Worm (Caenorhabditis elegans) whole organism, L4 larva: ENCODE data around the gene C16C8.4.
"Not testable (repeated sequence)": the region's sequence is repeated elsewhere in the genome, so short reads cannot be mapped to it uniquely, and the experiment has no call there.

Source experiments
- F10B5.3 ChIP-seq: sonication (generic microtip); optimal IDR thresholded peaks from 2 replicates; lab custom pipeline; 2016; ENCODE audit warnings: mild to moderate bottlenecking, missing genetic modification characterization, missing compliant biosample characterization
- F37D6.2 ChIP-seq: sonication (generic microtip); optimal IDR thresholded peaks from 2 replicates; lab custom pipeline; 2016; ENCODE audit warnings: mild to moderate bottlenecking, missing genetic modification characterization, missing compliant biosample characterization
- T26A8.4 ChIP-seq: fragments of 200-800 bp; sonication (Bioruptor generic); IDR thresholded peaks from 2 replicates; pipeline ENCODE4 v1.3.6; 2022; ENCODE audit warnings: missing genetic modification characterization, missing compliant biosample characterization
- Y105C5A.15 ChIP-seq: fragments of 200-800 bp; sonication (Bioruptor generic); IDR thresholded peaks from 2 replicates; pipeline ENCODE4 v1.3.6; 2022; ENCODE audit warnings: missing genetic modification characterization, missing compliant biosample characterization
- Y5F2A.4 ChIP-seq: fragments of 200-800 bp; sonication (Bioruptor generic); optimal IDR thresholded peaks from 2 replicates; lab custom pipeline; 2018; ENCODE audit warnings: mild to moderate bottlenecking, missing genetic modification characterization, missing compliant biosample characterization
- ceh-20 ChIP-seq: fragments of 200-800 bp; sonication (Bioruptor generic); IDR thresholded peaks from 2 replicates; pipeline ENCODE4 v1.3.6; 2022; ENCODE audit warnings: missing genetic modification reagents, missing genetic modification characterization, missing compliant biosample characterization
- ceh-82 ChIP-seq: sonication (generic microtip); optimal IDR thresholded peaks from 2 replicates; lab custom pipeline; 2017; ENCODE audit warnings: missing biosample characterization, missing genetic modification characterization
- daf-12 ChIP-seq: fragments of 150-350 bp; optimal IDR thresholded peaks from 2 replicates; lab custom pipeline; 2014; ENCODE audit warnings: missing biosample characterization, missing genetic modification reagents, missing genetic modification characterization
- daf-19 ChIP-seq: fragments of 200-800 bp; sonication (Bioruptor generic); conservative IDR thresholded peaks from 2 replicates; pipeline ENCODE4 v1.3.6; 2022; ENCODE audit warnings: missing genetic modification characterization, missing compliant biosample characterization
- daf-8 ChIP-seq: fragments of 200-800 bp; sonication (Bioruptor generic); IDR thresholded peaks from 2 replicates; pipeline ENCODE4 v1.3.6; 2022; ENCODE audit warnings: missing genetic modification characterization, missing compliant biosample characterization
- dmd-6 ChIP-seq: fragments of 200-800 bp; sonication (Bioruptor generic); IDR thresholded peaks from 2 replicates; pipeline ENCODE4 v1.3.6; 2022; ENCODE audit warnings: missing genetic modification reagents, missing genetic modification characterization, missing compliant biosample characterization
- dmd-8 ChIP-seq: fragments of 200-800 bp; sonication (Bioruptor generic); IDR thresholded peaks from 2 replicates; pipeline ENCODE4 v1.3.6; 2022; ENCODE audit warnings: missing genetic modification characterization, missing compliant biosample characterization
- dmd-9 ChIP-seq: fragments of 200-800 bp; sonication (Bioruptor generic); IDR thresholded peaks from 2 replicates; pipeline ENCODE4 v1.3.6; 2022; ENCODE audit warnings: missing genetic modification reagents, missing genetic modification characterization, missing compliant biosample characterization
- egl-43 ChIP-seq: fragments of 200-800 bp; sonication (Bioruptor generic); IDR thresholded peaks from 2 replicates; pipeline ENCODE4 v1.3.6; 2022; ENCODE audit warnings: missing genetic modification reagents, missing genetic modification characterization, missing compliant biosample characterization
- fkh-10 ChIP-seq: fragments of 150-350 bp; optimal IDR thresholded peaks from 2 replicates; lab custom pipeline; 2014; ENCODE audit warnings: missing biosample characterization, missing genetic modification reagents, missing genetic modification characterization
- gei-8 ChIP-seq: fragments of 200-800 bp; sonication (Bioruptor generic); optimal IDR thresholded peaks from 2 replicates; lab custom pipeline; 2018; ENCODE audit warnings: mild to moderate bottlenecking, missing genetic modification characterization, missing compliant biosample characterization
- hif-1 ChIP-seq, 2 experiments: sonication (generic microtip); optimal IDR thresholded peaks; 2 replicates each; lab custom pipeline; 2016 to 2017; ENCODE audit warnings: missing compliant biosample characterization in 2 of 2, missing genetic modification characterization in 2 of 2, missing genetic modification reagents in 2 of 2, missing genotype in 2 of 2, mild to moderate bottlenecking in 1 of 2
- hlh-11 ChIP-seq: fragments of 200-800 bp; sonication (Bioruptor generic); optimal IDR thresholded peaks from 2 replicates; lab custom pipeline; 2018; ENCODE audit warnings: mild to moderate bottlenecking, missing genetic modification characterization, missing compliant biosample characterization
- jun-1 ChIP-seq: fragments of 150-350 bp; optimal IDR thresholded peaks from 2 replicates; lab custom pipeline; 2014; ENCODE audit warnings: missing biosample characterization, missing genetic modification reagents, missing genetic modification characterization
- lim-7 ChIP-seq: fragments of 200-800 bp; sonication (Bioruptor generic); IDR thresholded peaks from 2 replicates; pipeline ENCODE4 v1.3.6; 2022; ENCODE audit warnings: missing genetic modification characterization, missing compliant biosample characterization
- lin-29 ChIP-seq: fragments of 200-800 bp; sonication (Bioruptor generic); IDR thresholded peaks from 2 replicates; pipeline ENCODE4 v1.3.6; 2022; ENCODE audit warnings: missing genetic modification reagents, missing genetic modification characterization, missing compliant biosample characterization
- lin-39 ChIP-seq: fragments of 150-350 bp; optimal IDR thresholded peaks from 2 replicates; lab custom pipeline; 2014; ENCODE audit warnings: missing biosample characterization, missing genetic modification reagents, missing genetic modification characterization
- madf-5 ChIP-seq, 2 experiments: fragments of 200-800 bp; sonication (Bioruptor generic); IDR thresholded peaks; 2 replicates each; pipeline ENCODE4 v1.3.6; 2022; ENCODE audit warnings: missing compliant biosample characterization in 2 of 2, missing genetic modification characterization in 2 of 2
- mep-1 ChIP-seq: fragments of 150-350 bp; sonication (generic microtip); optimal IDR thresholded peaks from 3 replicates; lab custom pipeline; 2014; ENCODE audit warnings: missing biosample characterization, missing genetic modification characterization
- mxl-2 ChIP-seq: fragments of 200-800 bp; sonication (Bioruptor generic); conservative IDR thresholded peaks from 2 replicates; pipeline ENCODE4 v1.3.6; 2022; ENCODE audit warnings: missing genetic modification reagents, missing genetic modification characterization, missing compliant biosample characterization
- mxl-3 ChIP-seq: fragments of 200-800 bp; sonication (Bioruptor generic); optimal IDR thresholded peaks from 2 replicates; lab custom pipeline; 2018; ENCODE audit warnings: mild to moderate bottlenecking, missing genetic modification characterization, missing compliant biosample characterization
- nhr-102 ChIP-seq: sonication (generic microtip); optimal IDR thresholded peaks from 2 replicates; lab custom pipeline; 2016; ENCODE audit warnings: mild to moderate bottlenecking, missing genetic modification characterization, moderate library complexity, missing compliant biosample characterization
- nhr-111 ChIP-seq: fragments of 200-800 bp; sonication (Bioruptor generic); optimal IDR thresholded peaks from 2 replicates; lab custom pipeline; 2018; ENCODE audit warnings: mild to moderate bottlenecking, missing genetic modification characterization, missing compliant biosample characterization
- nhr-25 ChIP-seq: sonication (generic microtip); optimal IDR thresholded peaks from 2 replicates; lab custom pipeline; 2017; ENCODE audit warnings: missing genetic modification characterization, mild to moderate bottlenecking, missing compliant biosample characterization, antibody characterized with exemption, moderate library complexity, borderline replicate concordance; ENCODE audit not compliant: insufficient read depth
- nhr-6 ChIP-seq: fragments of 150-350 bp; optimal IDR thresholded peaks from 2 replicates; lab custom pipeline; 2014; ENCODE audit warnings: missing biosample characterization, missing genetic modification characterization
- nhr-76 ChIP-seq: fragments of 150-350 bp; optimal IDR thresholded peaks from 2 replicates; lab custom pipeline; 2014; ENCODE audit warnings: missing biosample characterization, missing genetic modification characterization
- pqm-1 ChIP-seq: sonication (generic microtip); optimal IDR thresholded peaks from 2 replicates; lab custom pipeline; 2017; ENCODE audit warnings: missing biosample characterization, missing genetic modification characterization
- saeg-2 ChIP-seq: fragments of 200-800 bp; sonication (Bioruptor generic); IDR thresholded peaks from 2 replicates; pipeline ENCODE4 v1.3.6; 2022; ENCODE audit warnings: missing genetic modification reagents, missing genetic modification characterization, missing compliant biosample characterization
- sdz-12 ChIP-seq: fragments of 200-800 bp; sonication (Bioruptor generic); optimal IDR thresholded peaks from 2 replicates; lab custom pipeline; 2018; ENCODE audit warnings: mild to moderate bottlenecking, missing genetic modification characterization, missing compliant biosample characterization
- skn-1 ChIP-seq: fragments of 150-350 bp; optimal IDR thresholded peaks from 2 replicates; lab custom pipeline; 2014; ENCODE audit warnings: missing biosample characterization, missing genetic modification characterization
- snpc-1.2 ChIP-seq: fragments of 200-800 bp; sonication (Bioruptor generic); IDR thresholded peaks from 2 replicates; pipeline ENCODE4 v1.3.6; 2022; ENCODE audit warnings: missing genetic modification reagents, missing genetic modification characterization, missing compliant biosample characterization
- spr-1 ChIP-seq: sonication (generic microtip); optimal IDR thresholded peaks from 2 replicates; lab custom pipeline; 2016; ENCODE audit warnings: mild to moderate bottlenecking, missing genetic modification characterization, missing compliant biosample characterization
- tag-97 ChIP-seq: fragments of 200-800 bp; sonication (Bioruptor generic); IDR thresholded peaks from 2 replicates; pipeline ENCODE4 v1.3.6; 2022; ENCODE audit warnings: missing genetic modification characterization, missing compliant biosample characterization
- unc-62 ChIP-seq, 3 experiments: fragments of 150-350 bp in 1 of 3; sonication (generic microtip); optimal IDR thresholded peaks in 2 of 3; peaks in 1 of 3; 1 replicate in 1 of 3; 2 replicates in 2 of 3; lab custom pipeline; 2014 to 2017; ENCODE audit warnings: missing biosample characterization in 3 of 3, missing genetic modification characterization in 3 of 3, missing genetic modification reagents in 3 of 3, missing genotype in 1 of 3
- vab-7 ChIP-seq: fragments of 200-800 bp; sonication (Bioruptor generic); IDR thresholded peaks from 2 replicates; pipeline ENCODE4 v1.3.6; 2022; ENCODE audit warnings: missing genetic modification reagents, missing genetic modification characterization, missing compliant biosample characterization
- zip-11 ChIP-seq: fragments of 200-800 bp; sonication (Bioruptor generic); IDR thresholded peaks from 2 replicates; pipeline ENCODE4 v1.3.6; 2022; ENCODE audit warnings: missing genetic modification characterization, missing compliant biosample characterization
- zip-2 ChIP-seq: fragments of 150-350 bp; optimal IDR thresholded peaks from 2 replicates; lab custom pipeline; 2014; ENCODE audit warnings: missing biosample characterization, missing genetic modification characterization
- ztf-11 ChIP-seq: fragments of 150-350 bp; optimal IDR thresholded peaks from 2 replicates; lab custom pipeline; 2014; ENCODE audit warnings: missing biosample characterization, missing genetic modification characterization

The C16C8.4 gene

ce11 chrII:3449514-3449913 lies 5.3 kb upstream of the C16C8.4 start, which contains the start of gene C16C8.14:
Gene C16C8.14 (plus strand): TSS chrII:3449814.
- TF ChIP-seq dmd-8 (GFP tag; lab: Robert Waterston, UW); spr-1; lin-29 (GFP tag; lab: Robert Waterston, UW): not testable (repeated sequence)

ce11 chrII:3448776-3449280 lies 4.6 kb upstream of the C16C8.4 start, which contains the start of gene C16C8.25:
Gene C16C8.25 (plus strand): TSS chrII:3449230.
- no peak for TF ChIP-seq egl-43 (GFP tag; lab: Robert Waterston, UW)
- no peak for TF ChIP-seq jun-1 (tag; lab: Kevin White, UChicago)
- no peak for TF ChIP-seq pqm-1
- TF ChIP-seq madf-5 (GFP tag; IDR thresholded peaks at IDR 0.05; lab: Robert Waterston, UW): no peak
- no peak for TF ChIP-seq zip-11 (GFP tag; lab: Robert Waterston, UW)
- no peak for TF ChIP-seq dmd-9 (GFP tag; lab: Robert Waterston, UW)
- no peak for TF ChIP-seq Y105C5A.15 (GFP tag; lab: Robert Waterston, UW)
- no peak for TF ChIP-seq sdz-12 (GFP tag; lab: Kevin White, UChicago)
- TF ChIP-seq gei-8 (GFP tag; lab: Kevin White, UChicago): no peak
- TF ChIP-seq daf-12 (tag; lab: Kevin White, UChicago): no peak
- TF ChIP-seq Y5F2A.4 (GFP tag; lab: Kevin White, UChicago): no peak
- TF ChIP-seq dmd-8 (GFP tag; lab: Robert Waterston, UW): no peak
- TF ChIP-seq ceh-82 (tag; lab: Kevin White, UChicago): no peak
- TF ChIP-seq zip-2 (tag; lab: Kevin White, UChicago): no peak
- TF ChIP-seq nhr-111: no peak
- no peak for TF ChIP-seq mxl-3 (GFP tag; lab: Kevin White, UChicago)
- TF ChIP-seq daf-8 (GFP tag; lab: Robert Waterston, UW): no peak
- TF ChIP-seq F10B5.3 (tag; lab: Kevin White, UChicago): no peak
- TF ChIP-seq skn-1 (tag; lab: Kevin White, UChicago): no peak
- TF ChIP-seq lim-7 (GFP tag; lab: Robert Waterston, UW): no peak

- TF ChIP-seq T26A8.4 (no peak), zip-2 (tag; lab: Kevin White, UChicago) (no peak), lin-39 (tag; lab: Kevin White, UChicago) (no peak), F37D6.2 (tag; lab: Kevin White, UChicago) (no peak), lin-29 (GFP tag; lab: Robert Waterston, UW) (no peak), daf-12 (tag; lab: Kevin White, UChicago) (no peak), hlh-11 (tag; lab: Kevin White, UChicago) (no peak), nhr-76 (tag; lab: Kevin White, UChicago) (no peak), vab-7 (GFP tag; lab: Robert Waterston, UW) (no peak), fkh-10 (GFP tag; lab: Kevin White, UChicago) (no peak), saeg-2 (GFP tag; lab: Robert Waterston, UW) (no peak), mxl-2 (GFP tag; lab: Robert Waterston, UW) (no peak), ceh-20 (no peak)
- TF ChIP-seq, all 104 proteins: peak for 0
Observed at ce11 chrII:3447906-3448305, 3.7 kb upstream of the C16C8.4 start, which contains the start of gene C16C8.21. Gene C16C8.21 (plus strand): TSS chrII:3448206.

- no peak for TF ChIP-seq mep-1
- TF ChIP-seq nhr-25 (tag; lab: Kevin White, UChicago): no peak
- TF ChIP-seq Y5F2A.4 (GFP tag; lab: Kevin White, UChicago): no peak
- TF ChIP-seq tag-97 (GFP tag; lab: Robert Waterston, UW): no peak
- no peak for TF ChIP-seq nhr-102 (tag; lab: Kevin White, UChicago)
- no peak for TF ChIP-seq egl-43 (GFP tag; lab: Robert Waterston, UW)
- no peak for TF ChIP-seq F10B5.3 (tag; lab: Kevin White, UChicago)
- no peak for TF ChIP-seq dmd-6
- TF ChIP-seq dmd-8 (GFP tag; lab: Robert Waterston, UW): no peak
- TF ChIP-seq sdz-12 (GFP tag; lab: Kevin White, UChicago): no peak
- TF ChIP-seq mxl-2 (GFP tag; lab: Robert Waterston, UW): no peak
- no peak for TF ChIP-seq ceh-20
- TF ChIP-seq nhr-76 (tag; lab: Kevin White, UChicago): no peak
- TF ChIP-seq vab-7 (GFP tag; lab: Robert Waterston, UW): no peak
- TF ChIP-seq nhr-6 (tag; lab: Kevin White, UChicago): no peak
- no peak for TF ChIP-seq ztf-11 (tag; lab: Kevin White, UChicago)
- TF ChIP-seq daf-19 (GFP tag; lab: Robert Waterston, UW): no peak
- no peak for TF ChIP-seq unc-62 (GFP tag; optimal IDR thresholded peaks at IDR 0.05 in 1 of 2; lab: Kevin White, UChicago)
- TF ChIP-seq unc-62 (tag; optimal IDR thresholded peaks at IDR 0.05; lab: Kevin White, UChicago): no peak
- no peak for TF ChIP-seq hif-1 (tag; optimal IDR thresholded peaks at IDR 0.05; lab: Kevin White, UChicago)
- TF ChIP-seq snpc-1.2 (GFP tag; lab: Robert Waterston, UW): no peak
Observed at ce11 chrII:3446647-3447046, 2.5 kb upstream of the C16C8.4 start, which contains the start of the genes C16C8.20 and gldi-6. Gene C16C8.20 (plus strand): TSS chrII:3446947. Gene gldi-6 (plus strand): TSS chrII:3446947.
